Worm (Caenorhabditis elegans) whole organism, L2 larva: Measurements from ENCODE around the gene cest-13.
A peak's percentile ranks its signal among the peaks of the same experiment; 100 is the strongest.

Experiments
- nhr-11 ChIP-seq: fragments of 150-350 bp; optimal IDR thresholded peaks from 2 replicates; lab custom pipeline; 2014; ENCODE audit warnings: missing biosample characterization, missing genetic modification characterization
- skn-1 ChIP-seq: sonication (generic microtip); optimal IDR thresholded peaks from 2 replicates; lab custom pipeline; 2017; ENCODE audit warnings: missing biosample characterization, missing genetic modification characterization
- snpc-4 ChIP-seq: fragments of 150-350 bp; optimal IDR thresholded peaks from 2 replicates; lab custom pipeline; 2014; ENCODE audit warnings: missing biosample characterization, missing genetic modification characterization
- unc-62 ChIP-seq: fragments of 150-350 bp; optimal IDR thresholded peaks from 2 replicates; lab custom pipeline; 2014; ENCODE audit warnings: missing biosample characterization, missing genetic modification reagents, missing genetic modification characterization

DNA sequence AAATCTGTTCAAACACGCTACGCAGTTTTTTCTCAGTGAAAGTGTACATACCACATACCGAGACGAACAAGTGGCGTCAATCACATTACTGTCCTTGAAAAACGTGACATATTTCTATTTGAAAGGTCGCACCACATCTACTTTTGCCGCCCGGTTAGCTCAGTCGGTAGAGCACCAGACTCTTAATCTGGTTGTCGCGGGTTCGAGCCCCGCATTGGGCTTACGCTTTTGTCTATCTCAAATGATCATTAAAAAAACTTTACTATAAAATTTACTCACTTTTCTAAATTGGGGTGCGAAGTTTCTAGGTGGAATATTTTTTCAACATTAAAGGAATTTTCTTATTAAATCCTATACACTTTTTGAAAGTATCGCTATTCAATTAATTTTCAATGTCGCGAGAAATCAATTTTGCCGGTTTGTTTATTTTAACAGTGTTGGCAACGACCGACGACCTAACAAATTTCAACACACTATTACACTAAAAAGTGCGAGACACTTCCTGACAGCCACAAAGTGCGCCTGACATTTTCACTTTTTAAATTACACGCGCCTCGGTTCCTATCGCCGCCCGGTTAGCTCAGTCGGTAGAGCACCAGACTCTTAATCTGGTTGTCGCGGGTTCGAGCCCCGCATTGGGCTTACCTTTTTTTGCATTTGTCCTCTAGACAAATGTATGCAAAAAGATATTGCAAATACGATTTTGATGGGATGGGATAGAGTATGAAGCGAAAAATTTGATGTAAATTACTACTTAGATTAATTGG lies 29.6 kb upstream of the cest-13 start:
- no peak for TF ChIP-seq snpc-4 (tag; lab: Kevin White, UChicago)
- TF ChIP-seq unc-62: no peak
- TF ChIP-seq nhr-11 (tag; lab: Kevin White, UChicago): peak; percentile 72
- TF ChIP-seq skn-1 (tag; lab: Kevin White, UChicago): no peak
